5 worm cellular contexts compared by ENCODE assay signal in the genomic region with DNA sequence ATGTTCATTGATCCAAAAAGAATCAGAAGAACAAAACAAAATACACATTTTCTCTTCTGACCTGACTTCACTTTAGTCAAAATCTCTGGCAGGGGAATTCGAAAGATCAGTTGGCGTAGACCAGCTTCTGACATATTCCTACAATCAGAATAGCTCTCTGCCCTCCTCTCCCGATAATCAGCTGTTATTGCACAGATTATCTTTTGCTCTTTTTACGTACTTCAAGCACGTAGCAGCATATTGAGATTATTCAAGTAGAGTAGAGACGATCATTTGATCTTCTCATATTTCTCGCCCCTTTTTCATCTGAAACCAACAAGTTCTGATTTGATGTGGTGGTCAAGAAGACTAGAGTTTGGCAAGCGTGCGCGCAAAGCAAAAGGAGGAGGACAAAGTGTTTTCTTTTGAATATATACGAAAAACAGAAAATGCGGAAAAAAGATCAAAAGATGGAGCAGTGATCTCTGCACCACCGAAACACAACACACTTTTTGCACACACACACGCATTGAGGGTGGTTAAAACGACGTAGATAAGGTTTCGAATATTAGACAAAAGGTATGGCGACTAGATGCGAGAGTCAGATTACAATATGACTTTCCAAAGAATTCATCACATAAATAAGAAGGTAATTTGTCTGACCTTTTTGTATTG.
A peak's percentile ranks its signal among the peaks of the same experiment; 100 is the strongest.
TF ChIP-seq lines count a peak whose summit lies in the region.

No protein-coding gene starts in this region.

TF ChIP-seq in whole organism, L1 larva, 84 proteins besides CTCF, POLR2A, EP300 and RAD21 (continues in another document):
- TF ChIP-seq nhr-11 (tag; optimal IDR thresholded peaks at IDR 0.05; lab: Kevin White, UChicago), result no peak
- no peak for TF ChIP-seq efl-1 (optimal IDR thresholded peaks at IDR 0.05; lab: Kevin White, UChicago)
- TF ChIP-seq efl-1 (GFP tag; optimal IDR thresholded peaks at IDR 0.05 in 1 of 2; lab: Kevin White, UChicago), result no peak
- TF ChIP-seq nhr-71 (tag; optimal IDR thresholded peaks at IDR 0.05; lab: Kevin White, UChicago), result peak; percentile 60
- TF ChIP-seq nhr-47 (tag; optimal IDR thresholded peaks at IDR 0.05; lab: Kevin White, UChicago), result peak; percentile 42
- TF ChIP-seq egl-13 (tag; optimal IDR thresholded peaks at IDR 0.05; lab: Kevin White, UChicago), result peak; percentile 38
- no peak for TF ChIP-seq pag-3 (tag; optimal IDR thresholded peaks at IDR 0.05; lab: Kevin White, UChicago; ENCODE audit: borderline replicate concordance, insufficient read depth)
- TF ChIP-seq nhr-20 (tag; optimal IDR thresholded peaks at IDR 0.05; lab: Kevin White, UChicago), result peak; percentile 87
- TF ChIP-seq nhr-85 (tag; lab: Kevin White, UChicago), result peak; percentile 82
- TF ChIP-seq sox-4 (tag; optimal IDR thresholded peaks at IDR 0.05; lab: Kevin White, UChicago), result peak; percentile 34
- peak; percentile 57 for TF ChIP-seq fkh-10 (GFP tag; optimal IDR thresholded peaks at IDR 0.05; lab: Kevin White, UChicago)
- TF ChIP-seq rnt-1 (tag; optimal IDR thresholded peaks at IDR 0.05; lab: Kevin White, UChicago), result no peak
- peak; percentile 65 for TF ChIP-seq dsc-1 (tag; optimal IDR thresholded peaks at IDR 0.05; lab: Kevin White, UChicago)
- no peak for TF ChIP-seq pax-3 (tag; optimal IDR thresholded peaks at IDR 0.05; lab: Kevin White, UChicago)
- no peak for TF ChIP-seq tlp-1 (tag; optimal IDR thresholded peaks at IDR 0.05; lab: Kevin White, UChicago)
- no peak for TF ChIP-seq unc-130 (tag; optimal IDR thresholded peaks at IDR 0.05; lab: Kevin White, UChicago)
- peak; percentile 86 for TF ChIP-seq fkh-8 (tag; optimal IDR thresholded peaks at IDR 0.05; lab: Kevin White, UChicago)

TF ChIP-seq in whole organism, L2 larva, 48 proteins besides CTCF, POLR2A, EP300 and RAD21:
- peak; percentile 25 for TF ChIP-seq fos-1 (tag; optimal IDR thresholded peaks at IDR 0.05; lab: Kevin White, UChicago)
- no peak for TF ChIP-seq nhr-237 (tag; optimal IDR thresholded peaks at IDR 0.05; lab: Kevin White, UChicago)
- TF ChIP-seq nhr-12 (tag; optimal IDR thresholded peaks at IDR 0.05; lab: Kevin White, UChicago), result no peak
- no peak for TF ChIP-seq ama-1 (optimal IDR thresholded peaks at IDR 0.05; lab: Kevin White, UChicago)
- TF ChIP-seq mdl-1 (tag; optimal IDR thresholded peaks at IDR 0.05; lab: Kevin White, UChicago), result peak in 1 of 2 experiments; percentile 30
- TF ChIP-seq elt-1 (tag; optimal IDR thresholded peaks at IDR 0.05; lab: Kevin White, UChicago), result peak; percentile 48
- TF ChIP-seq nhr-6 (tag; optimal IDR thresholded peaks at IDR 0.05; lab: Kevin White, UChicago), result no peak
- peak; percentile 60 for TF ChIP-seq sma-9 (GFP tag; optimal IDR thresholded peaks at IDR 0.05; lab: Kevin White, UChicago)
- TF ChIP-seq sma-9 (tag; optimal IDR thresholded peaks at IDR 0.05; lab: Kevin White, UChicago), result no peak
- TF ChIP-seq crh-2 (tag; optimal IDR thresholded peaks at IDR 0.05; lab: Kevin White, UChicago), result peak; percentile 71

TF ChIP-seq in whole organism, L3 larva, 47 proteins besides CTCF, POLR2A, EP300 and RAD21:
- TF ChIP-seq nfya-1 (tag; optimal IDR thresholded peaks at IDR 0.05; lab: Kevin White, UChicago; ENCODE audit: insufficient read depth), result peak; percentile 2
- no peak for TF ChIP-seq snpc-4 (tag; optimal IDR thresholded peaks at IDR 0.05; lab: Kevin White, UChicago)
- TF ChIP-seq elt-2 (tag; optimal IDR thresholded peaks at IDR 0.05; lab: Kevin White, UChicago), result peak; percentile 40
- TF ChIP-seq ceh-82 (tag; optimal IDR thresholded peaks at IDR 0.05; lab: Kevin White, UChicago), result no peak
- peak; percentile 75 for TF ChIP-seq pqm-1 (tag; optimal IDR thresholded peaks at IDR 0.05; lab: Kevin White, UChicago)
- TF ChIP-seq elt-1 (tag; optimal IDR thresholded peaks at IDR 0.05; lab: Kevin White, UChicago), result peak; percentile 72
- TF ChIP-seq ama-1 (optimal IDR thresholded peaks at IDR 0.05; lab: Kevin White, UChicago), result peak; percentile 40
- TF ChIP-seq ztf-4 (tag; optimal IDR thresholded peaks at IDR 0.05; lab: Kevin White, UChicago), result no peak

TF ChIP-seq in whole organism, L4 larva, 104 proteins besides CTCF, POLR2A, EP300 and RAD21 (continues in another document):
- TF ChIP-seq mes-2 (tag; optimal IDR thresholded peaks at IDR 0.05; lab: Kevin White, UChicago; ENCODE audit: poor library complexity, severe bottlenecking) (peak; percentile 7), dmd-9 (GFP tag; IDR thresholded peaks at IDR 0.05; lab: Robert Waterston, UW) (0 out of 2 replicates have a peak, but pooled peaks have one; percentile 9), hlh-11 (tag; optimal IDR thresholded peaks at IDR 0.05; lab: Kevin White, UChicago) (peak; percentile 27), zip-2 (tag; optimal IDR thresholded peaks at IDR 0.05; lab: Kevin White, UChicago) (no peak), lin-15B (tag; optimal IDR thresholded peaks at IDR 0.05; lab: Kevin White, UChicago) (no peak), mep-1 (tag; optimal IDR thresholded peaks at IDR 0.05; lab: Kevin White, UChicago) (peak; percentile 2), unc-130 (GFP tag; optimal IDR thresholded peaks at IDR 0.05; lab: Kevin White, UChicago) (no peak), zip-11 (GFP tag; IDR thresholded peaks at IDR 0.05; lab: Robert Waterston, UW) (no peak), unc-62 (GFP tag; optimal IDR thresholded peaks at IDR 0.05 in 1 of 2; lab: Kevin White, UChicago) (peak in 1 of 2 experiments; percentile 94), unc-62 (tag; optimal IDR thresholded peaks at IDR 0.05; lab: Kevin White, UChicago) (no peak), fos-1 (tag; optimal IDR thresholded peaks at IDR 0.05; lab: Kevin White, UChicago) (no peak), nhr-10 (tag; optimal IDR thresholded peaks at IDR 0.05; lab: Kevin White, UChicago) (peak; percentile 3), aha-1 (tag; lab: Kevin White, UChicago) (peak; percentile 77), pqm-1 (tag; optimal IDR thresholded peaks at IDR 0.05; lab: Kevin White, UChicago) (peak; percentile 25), ceh-82 (tag; optimal IDR thresholded peaks at IDR 0.05; lab: Kevin White, UChicago) (no peak), snpc-4 (tag; optimal IDR thresholded peaks at IDR 0.05; lab: Kevin White, UChicago) (no peak), nhr-28 (tag; optimal IDR thresholded peaks at IDR 0.05; lab: Kevin White, UChicago) (peak; percentile 4), dve-1 (tag; optimal IDR thresholded peaks at IDR 0.05; lab: Kevin White, UChicago; ENCODE audit: insufficient read depth) (peak; percentile 56), zfp-3 (GFP tag; conservative IDR thresholded peaks at IDR 0.05; lab: Robert Waterston, UW) (0 out of 2 replicates have a peak, but pooled peaks have one; percentile 16), mxl-2 (GFP tag; conservative IDR thresholded peaks at IDR 0.05; lab: Robert Waterston, UW) (no peak), mxl-3 (GFP tag; optimal IDR thresholded peaks at IDR 0.05; lab: Kevin White, UChicago) (peak; percentile 1), php-3 (GFP tag; IDR thresholded peaks at IDR 0.05; lab: Robert Waterston, UW) (no peak), cey-2 (tag; optimal IDR thresholded peaks at IDR 0.05; lab: Kevin White, UChicago; ENCODE audit: borderline replicate concordance, insufficient read depth) (no peak), daf-16 (GFP tag; optimal IDR thresholded peaks at IDR 0.05; lab: Kevin White, UChicago) (no peak), daf-16 (tag; optimal IDR thresholded peaks at IDR 0.05; lab: Kevin White, UChicago) (peak; percentile 61), ztf-7 (tag; optimal IDR thresholded peaks at IDR 0.05; lab: Kevin White, UChicago) (no peak)

TF ChIP-seq in whole organism, young adult, 124 proteins besides CTCF, POLR2A, EP300 and RAD21:
- TF ChIP-seq fkh-3 (tag; optimal IDR thresholded peaks at IDR 0.05; lab: Kevin White, UChicago), result no peak
- TF ChIP-seq zfh-2 (GFP tag; conservative IDR thresholded peaks at IDR 0.05; lab: Robert Waterston, UW), result no peak
- TF ChIP-seq nhr-27 (tag; optimal IDR thresholded peaks at IDR 0.05; lab: Kevin White, UChicago), result no peak
- 0 out of 2 replicates have a peak, but pooled peaks have one; percentile 8 for TF ChIP-seq nfyb-1 (GFP tag; IDR thresholded peaks at IDR 0.05; lab: Robert Waterston, UW)
- TF ChIP-seq unc-130 (GFP tag; optimal IDR thresholded peaks at IDR 0.05; lab: Kevin White, UChicago), result no peak
- no peak for TF ChIP-seq ekl-4 (GFP tag; IDR thresholded peaks at IDR 0.05; lab: Robert Waterston, UW)
- TF ChIP-seq ets-4 (GFP tag; optimal IDR thresholded peaks at IDR 0.05; lab: Kevin White, UChicago), result no peak
- TF ChIP-seq B0261.1 (tag; optimal IDR thresholded peaks at IDR 0.05; lab: Kevin White, UChicago), result no peak
- TF ChIP-seq ztf-18 (tag; optimal IDR thresholded peaks at IDR 0.05; lab: Kevin White, UChicago), result no peak
- TF ChIP-seq nhr-80 (tag; optimal IDR thresholded peaks at IDR 0.05; lab: Kevin White, UChicago), result peak; percentile 29
